Worm (Caenorhabditis elegans) whole organism, L4 larva: ENCODE measurements around the gene gpb-1.
"Not testable (repeated sequence)": the region's sequence is repeated elsewhere in the genome, so short reads cannot be mapped to it uniquely, and the experiment has no call there.

Source experiments
- R02D3.7 ChIP-seq: fragments of 150-350 bp; sonication (generic microtip); optimal IDR thresholded peaks from 3 replicates; lab custom pipeline; 2014; ENCODE audit warnings: missing biosample characterization, missing genetic modification characterization
- ama-1 ChIP-seq: fragments of 150-350 bp; optimal IDR thresholded peaks from 2 replicates; lab custom pipeline; 2014; ENCODE audit warnings: inconsistent platforms, mixed read lengths
- attf-4 ChIP-seq: sonication (generic microtip); optimal IDR thresholded peaks from 3 replicates; lab custom pipeline; 2017; ENCODE audit warnings: missing biosample characterization, missing genetic modification characterization
- dve-1 ChIP-seq: sonication (generic microtip); optimal IDR thresholded peaks from 2 replicates; lab custom pipeline; 2017; ENCODE audit warnings: antibody characterized with exemption, mild to moderate bottlenecking, missing genetic modification characterization, missing compliant biosample characterization; ENCODE audit not compliant: insufficient read depth
- fkh-10 ChIP-seq: fragments of 150-350 bp; optimal IDR thresholded peaks from 2 replicates; lab custom pipeline; 2014; ENCODE audit warnings: missing biosample characterization, missing genetic modification reagents, missing genetic modification characterization
- hif-1 ChIP-seq, 2 experiments: sonication (generic microtip); optimal IDR thresholded peaks; 2 replicates each; lab custom pipeline; 2016 to 2017; ENCODE audit warnings: missing compliant biosample characterization in 2 of 2, missing genetic modification characterization in 2 of 2, missing genetic modification reagents in 2 of 2, missing genotype in 2 of 2, mild to moderate bottlenecking in 1 of 2
- lin-15B ChIP-seq: fragments of 150-350 bp; sonication (generic microtip); optimal IDR thresholded peaks from 3 replicates; lab custom pipeline; 2014; ENCODE audit warnings: missing biosample characterization, missing genetic modification characterization
- madf-9 ChIP-seq: fragments of 200-800 bp; sonication (Bioruptor generic); conservative IDR thresholded peaks from 2 replicates; pipeline ENCODE4 v1.3.6; 2022; ENCODE audit warnings: missing genetic modification reagents, missing genetic modification characterization, missing compliant biosample characterization
- sdz-12 ChIP-seq: fragments of 200-800 bp; sonication (Bioruptor generic); optimal IDR thresholded peaks from 2 replicates; lab custom pipeline; 2018; ENCODE audit warnings: mild to moderate bottlenecking, missing genetic modification characterization, missing compliant biosample characterization
- skn-1 ChIP-seq: fragments of 150-350 bp; optimal IDR thresholded peaks from 2 replicates; lab custom pipeline; 2014; ENCODE audit warnings: missing biosample characterization, missing genetic modification characterization
- unc-62 ChIP-seq, 3 experiments: fragments of 150-350 bp in 1 of 3; sonication (generic microtip); optimal IDR thresholded peaks in 2 of 3; peaks in 1 of 3; 1 replicate in 1 of 3; 2 replicates in 2 of 3; lab custom pipeline; 2014 to 2017; ENCODE audit warnings: missing biosample characterization in 3 of 3, missing genetic modification characterization in 3 of 3, missing genetic modification reagents in 3 of 3, missing genotype in 1 of 3
- ztf-11 ChIP-seq: fragments of 150-350 bp; optimal IDR thresholded peaks from 2 replicates; lab custom pipeline; 2014; ENCODE audit warnings: missing biosample characterization, missing genetic modification characterization
- ztf-7 ChIP-seq: fragments of 150-350 bp; optimal IDR thresholded peaks from 2 replicates; lab custom pipeline; 2014; ENCODE audit warnings: missing biosample characterization, missing genetic modification characterization

ce11 chrII:11759277-11759676 is 10.9 kb upstream of the gpb-1 start, which contains the start of the genes F44E5.4 and F44E5.5:
- TF ChIP-seq madf-9 (GFP tag; lab: Robert Waterston, UW): peak; percentile 96
- not testable (repeated sequence) for TF ChIP-seq fkh-10; attf-4; R02D3.7; ztf-11 (tag; lab: Kevin White, UChicago); ama-1; lin-15B (tag; lab: Kevin White, UChicago); unc-62 (tag; optimal IDR thresholded peaks at IDR 0.05; lab: Kevin White, UChicago); ztf-7; skn-1 (tag; lab: Kevin White, UChicago)
- peak; percentile 97 for TF ChIP-seq sdz-12
- peak; percentile 83 to 91 for TF ChIP-seq hif-1 (tag; optimal IDR thresholded peaks at IDR 0.05; lab: Kevin White, UChicago)
- peak in 1 of 2 experiments; percentile 96 for TF ChIP-seq unc-62 (GFP tag; optimal IDR thresholded peaks at IDR 0.05 in 1 of 2; lab: Kevin White, UChicago)
- peak; percentile 89 for TF ChIP-seq dve-1
